Worm (Caenorhabditis elegans) whole organism, late embryonic: ENCODE results near the gene F21A3.4.

Experiments used
- T23F11.4 ChIP-seq: fragments of 200-800 bp; sonication (Bioruptor generic); optimal IDR thresholded peaks from 2 replicates; lab custom pipeline; 2018; ENCODE audit warnings: mild to moderate bottlenecking, missing genetic modification characterization, missing compliant biosample characterization
- ama-1 ChIP-seq: fragments of 150-350 bp; optimal IDR thresholded peaks from 2 replicates; lab custom pipeline; 2014
- ceh-45 ChIP-seq: fragments of 200-800 bp; sonication (Bioruptor generic); IDR thresholded peaks from 2 replicates; pipeline ENCODE4 v1.3.6; 2022; ENCODE audit warnings: missing genetic modification reagents, missing genetic modification characterization, missing compliant biosample characterization
- ceh-6 ChIP-seq: fragments of 200-800 bp; sonication (Bioruptor generic); optimal IDR thresholded peaks from 2 replicates; lab custom pipeline; 2018; ENCODE audit warnings: mild to moderate bottlenecking, missing genetic modification characterization, missing compliant biosample characterization
- elt-4 ChIP-seq: sonication (generic microtip); optimal IDR thresholded peaks from 2 replicates; lab custom pipeline; 2016; ENCODE audit warnings: missing genetic modification characterization, missing compliant biosample characterization
- fkh-10 ChIP-seq: fragments of 150-350 bp; optimal IDR thresholded peaks from 2 replicates; lab custom pipeline; 2014; ENCODE audit warnings: missing biosample characterization, missing genetic modification reagents, missing genetic modification characterization
- madf-2 ChIP-seq: sonication (generic microtip); optimal IDR thresholded peaks from 2 replicates; lab custom pipeline; 2017; ENCODE audit warnings: missing genetic modification characterization, missing compliant biosample characterization
- nfya-1 ChIP-seq: sonication (generic microtip); optimal IDR thresholded peaks from 2 replicates; lab custom pipeline; 2017; ENCODE audit warnings: missing genetic modification characterization, mild to moderate bottlenecking, missing compliant biosample characterization, antibody characterized with exemption, moderate library complexity
- nhr-11 ChIP-seq: fragments of 150-350 bp; optimal IDR thresholded peaks from 2 replicates; lab custom pipeline; 2014; ENCODE audit warnings: missing biosample characterization, missing genetic modification characterization
- pag-3 ChIP-seq: sonication (generic microtip); optimal IDR thresholded peaks from 2 replicates; lab custom pipeline; 2016; ENCODE audit warnings: missing compliant biosample characterization, missing genetic modification characterization, borderline replicate concordance
- pqm-1 ChIP-seq: sonication (generic microtip); optimal IDR thresholded peaks from 2 replicates; lab custom pipeline; 2016; ENCODE audit warnings: missing genetic modification characterization, missing compliant biosample characterization
- sdc-2 ChIP-seq: sonication (generic microtip); optimal IDR thresholded peaks from 2 replicates; lab custom pipeline; 2016; ENCODE audit warnings: missing genotype, missing genetic modification characterization, missing compliant biosample characterization
- syd-9 ChIP-seq: sonication (generic microtip); optimal IDR thresholded peaks from 2 replicates; lab custom pipeline; 2016; ENCODE audit warnings: mild to moderate bottlenecking, missing genetic modification characterization, moderate library complexity, missing compliant biosample characterization
- zip-5 ChIP-seq: sonication (generic microtip); optimal IDR thresholded peaks from 2 replicates; lab custom pipeline; 2016; ENCODE audit warnings: missing genetic modification characterization, missing compliant biosample characterization

- TF ChIP-seq nfya-1 (no peak), ama-1 (lab: Kevin White, UChicago) (no peak), nhr-11 (tag; lab: Kevin White, UChicago) (no peak), syd-9 (tag; lab: Kevin White, UChicago) (no peak), fkh-10 (GFP tag; lab: Kevin White, UChicago) (no peak), ceh-45 (GFP tag; lab: Robert Waterston, UW) (no peak), pqm-1 (tag; lab: Kevin White, UChicago) (no peak), sdc-2 (tag; lab: Kevin White, UChicago) (no peak), ceh-6 (GFP tag; lab: Kevin White, UChicago) (no peak), elt-4 (tag; lab: Kevin White, UChicago) (no peak), madf-2 (tag; lab: Kevin White, UChicago) (no peak), pag-3 (tag; lab: Kevin White, UChicago) (no peak), zip-5 (tag; lab: Kevin White, UChicago) (no peak), T23F11.4 (no peak)
These were observed 48.7 kb upstream of the F21A3.4 start, which contains the start of gene srw-21 for ce11 chrV:15487764-15488163.
